Worm (Caenorhabditis elegans) whole organism, early embryonic: ENCODE results near the gene fbxa-28.

ENCODE experiments used
- F13C5.2 ChIP-seq: sonication (generic microtip); optimal IDR thresholded peaks from 2 replicates; lab custom pipeline; 2017; ENCODE audit warnings: mild to moderate bottlenecking, missing genetic modification characterization, inconsistent platforms, missing compliant biosample characterization
- ama-1 ChIP-seq: fragments of 150-350 bp; optimal IDR thresholded peaks from 2 replicates; lab custom pipeline; 2014
- ceh-36 ChIP-seq: sonication (generic microtip); optimal IDR thresholded peaks from 2 replicates; lab custom pipeline; 2016; ENCODE audit warnings: missing genetic modification characterization, inconsistent platforms, missing compliant biosample characterization
- ets-7 ChIP-seq: sonication (generic microtip); optimal IDR thresholded peaks from 2 replicates; lab custom pipeline; 2016; ENCODE audit warnings: missing genotype, missing genetic modification characterization, missing compliant biosample characterization

DNA sequence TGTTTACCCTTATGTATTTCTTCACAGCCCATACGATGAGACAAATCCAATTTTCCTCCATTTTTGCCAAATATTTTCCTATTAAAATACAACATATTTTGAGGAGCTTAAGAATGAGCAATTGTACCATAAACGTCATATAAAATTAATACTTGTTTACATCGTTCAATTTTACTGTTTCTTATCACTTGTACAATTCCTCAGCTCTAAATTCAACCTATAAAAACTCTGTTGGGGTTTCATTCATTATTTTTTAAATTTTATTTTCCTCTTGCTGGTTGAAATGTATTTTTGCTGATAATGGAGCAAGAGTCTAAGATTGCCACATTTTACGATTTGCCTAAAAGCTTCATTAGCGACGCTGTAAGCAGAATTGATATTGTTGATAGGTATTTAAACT lies 5.7 kb downstream of the fbxa-28 start, which contains the start of gene fbxa-75:
- TF ChIP-seq ama-1 (no peak), ets-7 (tag; lab: Kevin White, UChicago) (no peak), ceh-36 (no peak), F13C5.2 (tag; lab: Kevin White, UChicago) (no peak)
